Fruit fly (Drosophila melanogaster) whole organism, embryonic: Measurements from ENCODE around the gene Pcmt.

ENCODE experiments used
- ATbp ChIP-seq: fragments of 200-800 bp; sonication (Bioruptor generic); optimal IDR thresholded peaks from 2 replicates; lab custom pipeline; 2017; ENCODE audit warnings: missing biosample characterization, mild to moderate bottlenecking, missing genetic modification characterization, missing genetic modification reagents
- Atf3 ChIP-seq: fragments of 200-800 bp; sonication (Bioruptor generic); optimal IDR thresholded peaks from 3 replicates; lab custom pipeline; 2016; ENCODE audit warnings: missing biosample characterization, missing genetic modification characterization
- B-H2 ChIP-seq: fragments of 200-800 bp; sonication (Bioruptor generic); optimal IDR thresholded peaks from 2 replicates; lab custom pipeline; 2018; ENCODE audit warnings: missing biosample characterization, mild to moderate bottlenecking, missing genetic modification characterization
- BEAF-32 ChIP-seq: fragments of 200-800 bp; sonication (Bioruptor generic); optimal IDR thresholded peaks from 3 replicates; lab custom pipeline; 2017; ENCODE audit warnings: missing biosample characterization, missing genetic modification characterization, mild to moderate bottlenecking, moderate library complexity, missing genetic modification reagents
- C15 ChIP-seq: fragments of 200-800 bp; sonication (Bioruptor generic); IDR thresholded peaks from 3 replicates; pipeline ENCODE4 v1.3.6; 2022; ENCODE audit warnings: missing biosample characterization, missing genetic modification characterization
- CG10147 ChIP-seq: fragments of 200-800 bp; sonication (Bioruptor generic); optimal IDR thresholded peaks from 2 replicates; lab custom pipeline; 2019; ENCODE audit warnings: missing biosample characterization, mild to moderate bottlenecking, missing genetic modification characterization, moderate library complexity
- CG10366 ChIP-seq: fragments of 200-800 bp; sonication (Bioruptor generic); IDR thresholded peaks from 2 replicates; pipeline ENCODE4 v1.3.6; 2022; ENCODE audit warnings: missing biosample characterization, missing genetic modification characterization
- CG10565 ChIP-seq: fragments of 200-800 bp; sonication (Bioruptor generic); optimal IDR thresholded peaks from 3 replicates; lab custom pipeline; 2016; ENCODE audit warnings: missing biosample characterization, mild to moderate bottlenecking, missing genetic modification characterization
- CG11085 ChIP-seq: fragments of 200-800 bp; sonication (Bioruptor generic); IDR thresholded peaks from 2 replicates; pipeline ENCODE4 v1.3.6; 2022; ENCODE audit warnings: missing biosample characterization, missing genetic modification characterization
- CG11247 ChIP-seq: fragments of 200-800 bp; sonication (Bioruptor generic); IDR thresholded peaks from 2 replicates; pipeline ENCODE4 v1.3.6; 2022; ENCODE audit warnings: missing biosample characterization, missing genetic modification characterization
- CG13775 ChIP-seq: fragments of 200-800 bp; sonication (Bioruptor generic); optimal IDR thresholded peaks from 3 replicates; lab custom pipeline; 2017; ENCODE audit warnings: missing biosample characterization, mild to moderate bottlenecking, missing genetic modification characterization
- CG1529 ChIP-seq: fragments of 200-800 bp; sonication (Bioruptor generic); optimal IDR thresholded peaks from 3 replicates; lab custom pipeline; 2018; ENCODE audit warnings: missing biosample characterization, missing genetic modification characterization
- CG15514 ChIP-seq: fragments of 200-800 bp; sonication (Bioruptor generic); optimal IDR thresholded peaks from 3 replicates; lab custom pipeline; 2017; ENCODE audit warnings: missing biosample characterization, missing genetic modification characterization, mild to moderate bottlenecking, moderate library complexity, missing genetic modification reagents
- CG2116 ChIP-seq: fragments of 200-800 bp; sonication (Bioruptor generic); optimal IDR thresholded peaks from 3 replicates; lab custom pipeline; 2018; ENCODE audit warnings: missing biosample characterization, mild to moderate bottlenecking, missing genetic modification characterization
- CG3065 ChIP-seq: fragments of 200-800 bp; sonication (Bioruptor generic); optimal IDR thresholded peaks from 2 replicates; lab custom pipeline; 2016; ENCODE audit warnings: missing biosample characterization, missing genetic modification characterization
- CG31388 ChIP-seq: fragments of 200-800 bp; sonication (Bioruptor generic); optimal IDR thresholded peaks from 2 replicates; lab custom pipeline; 2016; ENCODE audit warnings: missing biosample characterization, missing genetic modification characterization
- CG32772 ChIP-seq: fragments of 200-800 bp; sonication (Bioruptor generic); IDR thresholded peaks from 2 replicates; pipeline ENCODE4 v1.3.6; 2022; ENCODE audit warnings: missing biosample characterization, missing genetic modification characterization
- CG43689 ChIP-seq: fragments of 200-800 bp; sonication (Bioruptor generic); IDR thresholded peaks from 2 replicates; pipeline ENCODE4 v1.3.6; 2022; ENCODE audit warnings: missing biosample characterization, missing genetic modification characterization
- CG7745 ChIP-seq: fragments of 200-800 bp; sonication (Bioruptor generic); optimal IDR thresholded peaks from 2 replicates; lab custom pipeline; 2018; ENCODE audit warnings: missing biosample characterization, mild to moderate bottlenecking, missing genetic modification characterization, moderate library complexity
- CG7786 ChIP-seq: fragments of 200-800 bp; sonication (Bioruptor generic); optimal IDR thresholded peaks from 2 replicates; lab custom pipeline; 2016; ENCODE audit warnings: missing biosample characterization, missing genetic modification characterization
- CG7963 ChIP-seq: fragments of 200-800 bp; sonication (Bioruptor generic); IDR thresholded peaks from 3 replicates; pipeline ENCODE4 v1.3.6; 2022; ENCODE audit warnings: missing biosample characterization, missing genetic modification characterization; ENCODE audit not compliant: partially characterized antibody
- CG8388 ChIP-seq: fragments of 200-800 bp; sonication (Bioruptor generic); optimal IDR thresholded peaks from 2 replicates; lab custom pipeline; 2019; ENCODE audit warnings: missing biosample characterization, mild to moderate bottlenecking, missing genetic modification characterization, moderate library complexity
- CG8478 ChIP-seq: fragments of >200 bp; optimal IDR thresholded peaks from 2 replicates; lab custom pipeline; 2018
- CG9215 ChIP-seq: fragments of 200-800 bp; sonication (Bioruptor generic); IDR thresholded peaks from 2 replicates; pipeline ENCODE4 v1.3.6; 2022; ENCODE audit warnings: missing biosample characterization, missing genetic modification characterization
- Camta ChIP-seq: fragments of 200-800 bp; sonication (Bioruptor generic); optimal IDR thresholded peaks from 2 replicates; lab custom pipeline; 2016; ENCODE audit warnings: missing biosample characterization, missing genetic modification characterization
- D19A ChIP-seq: fragments of 200-800 bp; optimal IDR thresholded peaks from 3 replicates; lab custom pipeline; 2019; ENCODE audit warnings: missing biosample characterization, mild to moderate bottlenecking, missing genetic modification characterization, moderate library complexity
- Deaf1 ChIP-seq: fragments of 200-800 bp; optimal IDR thresholded peaks from 3 replicates; lab custom pipeline; 2019; ENCODE audit warnings: missing biosample characterization, mild to moderate bottlenecking, missing genetic modification characterization, moderate library complexity
- E2f2 ChIP-seq: fragments of 200-800 bp; sonication (Bioruptor generic); IDR thresholded peaks from 2 replicates; pipeline ENCODE4 v1.3.6; 2022; ENCODE audit warnings: missing biosample characterization, missing genetic modification characterization
- Gug ChIP-seq: fragments of 200-800 bp; sonication (Bioruptor generic); IDR thresholded peaks from 4 replicates; pipeline ENCODE4 v1.3.6; 2022; ENCODE audit warnings: missing biosample characterization, missing genetic modification characterization
- Hmx ChIP-seq: fragments of 200-800 bp; sonication (Bioruptor generic); optimal IDR thresholded peaks from 2 replicates; lab custom pipeline; 2016; ENCODE audit warnings: missing biosample characterization, missing genetic modification characterization
- MESR4 ChIP-seq: fragments of 200-800 bp; sonication (Bioruptor generic); optimal IDR thresholded peaks from 2 replicates; lab custom pipeline; 2018; ENCODE audit warnings: missing biosample characterization, mild to moderate bottlenecking, missing genetic modification characterization, moderate library complexity
- Meics ChIP-seq: fragments of 200-800 bp; sonication (Bioruptor generic); optimal IDR thresholded peaks from 2 replicates; lab custom pipeline; 2017; ENCODE audit warnings: missing biosample characterization, mild to moderate bottlenecking, missing genetic modification characterization
- Sry-β ChIP-seq: fragments of 200-800 bp; sonication (Bioruptor generic); optimal IDR thresholded peaks from 2 replicates; lab custom pipeline; 2018; ENCODE audit warnings: missing biosample characterization, mild to moderate bottlenecking, missing genetic modification characterization, moderate library complexity
- chm ChIP-seq: fragments of 200-800 bp; sonication (Bioruptor generic); IDR thresholded peaks from 2 replicates; pipeline ENCODE4 v1.3.6; 2022; ENCODE audit warnings: missing biosample characterization, missing genetic modification characterization
- corto ChIP-seq: fragments of 200-800 bp; sonication (Bioruptor generic); optimal IDR thresholded peaks from 2 replicates; lab custom pipeline; 2016; ENCODE audit warnings: missing biosample characterization, mild to moderate bottlenecking, missing genetic modification characterization, moderate library complexity
- dm ChIP-seq: fragments of 200-800 bp; sonication (Bioruptor generic); optimal IDR thresholded peaks from 3 replicates; lab custom pipeline; 2016; ENCODE audit warnings: missing biosample characterization, missing genetic modification characterization
- ewg ChIP-seq: fragments of 200-800 bp; sonication (Bioruptor generic); optimal IDR thresholded peaks from 3 replicates; lab custom pipeline; 2017; ENCODE audit warnings: mild to moderate bottlenecking, missing biosample characterization, missing genetic modification reagents, missing genetic modification characterization
- gcm2 ChIP-seq: fragments of 200-800 bp; sonication (Bioruptor generic); optimal IDR thresholded peaks from 2 replicates; lab custom pipeline; 2016; ENCODE audit warnings: missing biosample characterization, missing genetic modification characterization
- kay ChIP-seq: fragments of 200-800 bp; sonication (Bioruptor generic); optimal IDR thresholded peaks from 2 replicates; lab custom pipeline; 2016; ENCODE audit warnings: missing biosample characterization, missing genetic modification characterization
- ken ChIP-seq: fragments of 200-800 bp; sonication (Bioruptor generic); IDR thresholded peaks from 3 replicates; pipeline ENCODE4 v1.3.6; 2022; ENCODE audit warnings: missing biosample characterization, missing genetic modification characterization
- lola ChIP-seq, 3 experiments: fragments of >200 bp in 2 of 3; fragments of 200-800 bp in 1 of 3; sonication (Bioruptor generic) in 1 of 3; optimal IDR thresholded peaks; 2 replicates each; lab custom pipeline; 2017 to 2019; ENCODE audit warnings: missing biosample characterization in 3 of 3, missing genetic modification characterization in 3 of 3, mild to moderate bottlenecking in 1 of 3, moderate library complexity in 1 of 3
- mld ChIP-seq: fragments of 200-800 bp; sonication (Bioruptor generic); IDR thresholded peaks from 3 replicates; pipeline ENCODE4 v1.3.6; 2022; ENCODE audit warnings: missing biosample characterization, missing genetic modification characterization; ENCODE audit not compliant: partially characterized antibody
- pb ChIP-seq: fragments of 200-800 bp; sonication (Bioruptor generic); optimal IDR thresholded peaks from 3 replicates; lab custom pipeline; 2016; ENCODE audit warnings: missing biosample characterization, missing genetic modification characterization
- salm ChIP-seq: fragments of 200-800 bp; sonication (Bioruptor generic); optimal IDR thresholded peaks from 2 replicates; lab custom pipeline; 2018; ENCODE audit warnings: missing biosample characterization, mild to moderate bottlenecking, missing genetic modification characterization
- scrt ChIP-seq: fragments of 200-800 bp; sonication (Bioruptor generic); optimal IDR thresholded peaks from 2 replicates; lab custom pipeline; 2018; ENCODE audit warnings: missing biosample characterization, mild to moderate bottlenecking, missing genetic modification characterization, moderate library complexity
- sim ChIP-seq: fragments of 200-800 bp; sonication (Bioruptor generic); IDR thresholded peaks from 2 replicates; pipeline ENCODE4 v1.3.6; 2022; ENCODE audit warnings: missing biosample characterization, missing genetic modification characterization
- slou ChIP-seq: fragments of 200-800 bp; sonication (Bioruptor generic); optimal IDR thresholded peaks from 3 replicates; lab custom pipeline; 2016; ENCODE audit warnings: missing biosample characterization, missing genetic modification characterization
- tap ChIP-seq: fragments of 200-800 bp; optimal IDR thresholded peaks from 3 replicates; lab custom pipeline; 2019; ENCODE audit warnings: missing biosample characterization, mild to moderate bottlenecking, missing genetic modification characterization, moderate library complexity
- tgo ChIP-seq: fragments of 200-800 bp; sonication (Bioruptor generic); IDR thresholded peaks from 3 replicates; pipeline ENCODE4 v1.3.6; 2022; ENCODE audit warnings: missing biosample characterization, missing genetic modification characterization
- tx ChIP-seq: fragments of 200-800 bp; sonication (Bioruptor generic); optimal IDR thresholded peaks from 2 replicates; lab custom pipeline; 2016; ENCODE audit warnings: missing biosample characterization, missing genetic modification characterization
- vnd ChIP-seq: fragments of 200-800 bp; sonication (Bioruptor generic); IDR thresholded peaks from 3 replicates; pipeline ENCODE4 v1.3.6; 2022; ENCODE audit warnings: missing biosample characterization, missing genetic modification characterization; ENCODE audit not compliant: partially characterized antibody

Gene Pcmt

dm6 chr3R:5547464-5547943, 6.6 kb downstream of the Pcmt start, which contains the start of gene CG2519 (continued):
- TF ChIP-seq CG7786 (GFP tag; lab: Kevin White, UChicago): peak; percentile 58
- TF ChIP-seq CG10147: no peak
- no peak for TF ChIP-seq ATbp (GFP tag; lab: Kevin White, UChicago)
- TF ChIP-seq vnd (GFP tag; lab: Robert Waterston, UW): peak; percentile 88
- TF ChIP-seq gcm2 (GFP tag; lab: Kevin White, UChicago): no peak
- TF ChIP-seq lola (GFP tag; optimal IDR thresholded peaks at IDR 0.05; lab: Kevin White, UChicago): peak in 1 of 3 experiments; percentile 9
- peak; percentile 64 for TF ChIP-seq CG11247 (GFP tag; lab: Robert Waterston, UW)
- TF ChIP-seq tap: no peak
- peak; percentile 73 for TF ChIP-seq ewg (GFP tag; lab: Kevin White, UChicago)
- TF ChIP-seq CG43689: no peak
- TF ChIP-seq Hmx (GFP tag; lab: Kevin White, UChicago): no peak
- TF ChIP-seq chm (GFP tag; lab: Robert Waterston, UW): no peak; the same call in 1 of the 2 replicates
- TF ChIP-seq Gug (GFP tag; lab: Robert Waterston, UW): peak; percentile 74; the same call in 2 of the 4 replicates
- TF ChIP-seq Atf3 (GFP tag; lab: Kevin White, UChicago): peak; percentile 41
- peak; percentile 94 for TF ChIP-seq BEAF-32 (GFP tag; lab: Kevin White, UChicago)
- no peak for TF ChIP-seq CG31388 (GFP tag; lab: Kevin White, UChicago)
- TF ChIP-seq D19A: no peak
- TF ChIP-seq CG8478 (lab: Kevin White, UChicago): peak; percentile 86
- TF ChIP-seq slou (GFP tag; lab: Kevin White, UChicago): no peak
- TF ChIP-seq scrt: no peak
- TF ChIP-seq Sry-β: peak; percentile 74
- peak; percentile 47 for TF ChIP-seq B-H2 (GFP tag; lab: Kevin White, UChicago)
- TF ChIP-seq CG13775 (GFP tag; lab: Kevin White, UChicago): peak; percentile 50
- no peak for TF ChIP-seq CG3065
- TF ChIP-seq CG7745 (tag; lab: Kevin White, UChicago): no peak
- TF ChIP-seq Deaf1 (tag; lab: Kevin White, UChicago): no peak
- peak; percentile 86 for TF ChIP-seq CG15514
- peak; percentile 22 for TF ChIP-seq tx (GFP tag; lab: Kevin White, UChicago)
- no peak for TF ChIP-seq CG10565 (GFP tag; lab: Kevin White, UChicago)
- TF ChIP-seq C15 (GFP tag; lab: Robert Waterston, UW): no peak
- peak; percentile 70 for TF ChIP-seq CG10366
- no peak for TF ChIP-seq CG9215 (GFP tag; lab: Robert Waterston, UW)
- no peak; the same call in 1 of the 2 replicates for TF ChIP-seq sim (GFP tag; lab: Robert Waterston, UW)
- no peak; the same call in 2 of the 3 replicates for TF ChIP-seq tgo (GFP tag; lab: Robert Waterston, UW)
- peak; percentile 59; the same call in 1 of the 2 replicates for TF ChIP-seq CG11085 (GFP tag; lab: Robert Waterston, UW)
- TF ChIP-seq salm (tag; lab: Kevin White, UChicago): no peak
- peak; percentile 56 for TF ChIP-seq pb (GFP tag; lab: Kevin White, UChicago)
- TF ChIP-seq ken: peak; percentile 77
- TF ChIP-seq CG7963 (GFP tag; lab: Robert Waterston, UW): peak; percentile 89
- TF ChIP-seq corto (GFP tag; lab: Kevin White, UChicago): no peak
- peak; percentile 92 for TF ChIP-seq mld
- TF ChIP-seq MESR4 (GFP tag; lab: Kevin White, UChicago): peak; percentile 100
- no peak for TF ChIP-seq Meics
- no peak for TF ChIP-seq CG1529
- no peak for TF ChIP-seq kay
- peak; percentile 87 for TF ChIP-seq CG2116 (GFP tag; lab: Kevin White, UChicago)
- TF ChIP-seq CG32772 (GFP tag; lab: Robert Waterston, UW): no peak; the same call in 1 of the 2 replicates
- TF ChIP-seq Camta: no peak
- TF ChIP-seq CG8388 (GFP tag; lab: Kevin White, UChicago): no peak
- TF ChIP-seq dm (GFP tag; lab: Kevin White, UChicago): peak; percentile 51
- TF ChIP-seq E2f2 (GFP tag; lab: Robert Waterston, UW): peak; percentile 61
